Fruit fly (Drosophila melanogaster) whole organism, pupa: ENCODE results near the gene CG44090.

ENCODE experiments used
- CG14655 ChIP-seq: fragments of 200-800 bp; sonication (Bioruptor generic); optimal IDR thresholded peaks from 3 replicates; lab custom pipeline; 2017; ENCODE audit warnings: mild to moderate bottlenecking, missing biosample characterization, missing genetic modification reagents, missing genetic modification characterization
- CG17806 ChIP-seq: fragments of 200-800 bp; sonication (Bioruptor generic); optimal IDR thresholded peaks from 2 replicates; lab custom pipeline; 2018; ENCODE audit warnings: missing biosample characterization, mild to moderate bottlenecking, missing genetic modification characterization, moderate library complexity
- CG4496 ChIP-seq: fragments of 200-800 bp; sonication (Bioruptor generic); IDR thresholded peaks from 3 replicates; pipeline ENCODE4 v1.3.6; 2022; ENCODE audit warnings: missing biosample characterization, missing genetic modification characterization
- CG8301 ChIP-seq: fragments of 200-800 bp; sonication (Bioruptor generic); optimal IDR thresholded peaks from 2 replicates; lab custom pipeline; 2018; ENCODE audit warnings: missing biosample characterization, mild to moderate bottlenecking, missing genetic modification characterization
- CG9948 ChIP-seq: fragments of 200-800 bp; sonication (Bioruptor generic); optimal IDR thresholded peaks from 2 replicates; lab custom pipeline; 2018; ENCODE audit warnings: missing biosample characterization, mild to moderate bottlenecking, missing genetic modification characterization, moderate library complexity
- Ets98B ChIP-seq: fragments of 200-800 bp; sonication (Bioruptor generic); IDR thresholded peaks from 2 replicates; pipeline ENCODE4 v1.3.6; 2022; ENCODE audit warnings: missing biosample characterization, missing genetic modification characterization
- Pif1B ChIP-seq: fragments of 200-800 bp; sonication (Bioruptor generic); optimal IDR thresholded peaks from 3 replicates; lab custom pipeline; 2016; ENCODE audit warnings: missing biosample characterization, missing genetic modification characterization
- Snoo ChIP-seq: fragments of 200-800 bp; sonication (Bioruptor generic); optimal IDR thresholded peaks from 3 replicates; lab custom pipeline; 2017; ENCODE audit warnings: missing biosample characterization, mild to moderate bottlenecking, missing genetic modification characterization, inconsistent platforms
- gl ChIP-seq: fragments of 200-800 bp; sonication (Bioruptor generic); optimal IDR thresholded peaks from 2 replicates; lab custom pipeline; 2018; ENCODE audit warnings: missing biosample characterization, mild to moderate bottlenecking, missing genetic modification characterization

DNA sequence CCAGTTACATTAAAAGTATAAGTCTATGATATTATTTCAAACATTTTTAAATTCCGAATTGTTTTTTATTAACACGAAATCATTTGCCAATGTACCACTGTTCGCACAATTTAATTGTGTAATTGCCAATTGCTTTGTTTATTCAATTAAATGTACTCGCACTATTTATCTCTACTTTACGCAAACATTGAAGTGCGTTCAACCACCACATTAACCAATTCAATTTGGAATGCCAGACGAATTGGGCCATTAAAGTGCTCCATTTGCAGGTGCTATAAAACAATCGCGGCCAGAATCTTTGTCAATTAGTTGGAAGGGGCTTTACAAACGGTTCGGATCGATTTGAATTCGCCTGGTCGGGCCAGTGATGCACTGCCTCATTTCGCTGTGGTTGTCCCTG is 23.4 kb downstream of the CG44090 start, which contains the start of gene CG5863:
- TF ChIP-seq Ets98B (GFP tag; lab: Robert Waterston, UW): no peak
- TF ChIP-seq CG17806 (tag; lab: Kevin White, UChicago): no peak
- no peak for TF ChIP-seq Pif1B (GFP tag; lab: Kevin White, UChicago)
- no peak for TF ChIP-seq Snoo (tag; lab: Kevin White, UChicago)
- TF ChIP-seq gl (tag; lab: Kevin White, UChicago): no peak
- TF ChIP-seq CG14655 (GFP tag; lab: Kevin White, UChicago): no peak
- no peak for TF ChIP-seq CG4496 (GFP tag; lab: Robert Waterston, UW)
- no peak for TF ChIP-seq CG8301 (tag; lab: Kevin White, UChicago)
- no peak for TF ChIP-seq CG9948 (tag; lab: Kevin White, UChicago)
